Worm (Caenorhabditis elegans): Measurements from ENCODE around the gene ztf-22.

- no peak for TF ChIP-seq lsy-2 (tag; optimal IDR thresholded peaks at IDR 0.05)
- TF ChIP-seq nhr-2 (tag; optimal IDR thresholded peaks at IDR 0.05), result no peak
- TF ChIP-seq mls-2 (tag; optimal IDR thresholded peaks at IDR 0.05), result no peak
- TF ChIP-seq ces-1 (GFP tag; optimal IDR thresholded peaks at IDR 0.05), result no peak
- no peak for TF ChIP-seq ztf-11 (tag; optimal IDR thresholded peaks at IDR 0.05)
- no peak for TF ChIP-seq elt-1 (tag; optimal IDR thresholded peaks at IDR 0.05; ENCODE audit: borderline replicate concordance, insufficient read depth)
- TF ChIP-seq mab-5 (tag; optimal IDR thresholded peaks at IDR 0.05), result no peak
Observed at ce11 chrII:13289891-13290290, 4.3 kb upstream of the ztf-22 start.

Data from whole organism, mixed stage, embryonic.